Worm (Caenorhabditis elegans): ENCODE data around the gene B0432.1.
A peak's percentile ranks its signal among the peaks of the same experiment; 100 is the strongest.

B0432.1 gene

DNA sequence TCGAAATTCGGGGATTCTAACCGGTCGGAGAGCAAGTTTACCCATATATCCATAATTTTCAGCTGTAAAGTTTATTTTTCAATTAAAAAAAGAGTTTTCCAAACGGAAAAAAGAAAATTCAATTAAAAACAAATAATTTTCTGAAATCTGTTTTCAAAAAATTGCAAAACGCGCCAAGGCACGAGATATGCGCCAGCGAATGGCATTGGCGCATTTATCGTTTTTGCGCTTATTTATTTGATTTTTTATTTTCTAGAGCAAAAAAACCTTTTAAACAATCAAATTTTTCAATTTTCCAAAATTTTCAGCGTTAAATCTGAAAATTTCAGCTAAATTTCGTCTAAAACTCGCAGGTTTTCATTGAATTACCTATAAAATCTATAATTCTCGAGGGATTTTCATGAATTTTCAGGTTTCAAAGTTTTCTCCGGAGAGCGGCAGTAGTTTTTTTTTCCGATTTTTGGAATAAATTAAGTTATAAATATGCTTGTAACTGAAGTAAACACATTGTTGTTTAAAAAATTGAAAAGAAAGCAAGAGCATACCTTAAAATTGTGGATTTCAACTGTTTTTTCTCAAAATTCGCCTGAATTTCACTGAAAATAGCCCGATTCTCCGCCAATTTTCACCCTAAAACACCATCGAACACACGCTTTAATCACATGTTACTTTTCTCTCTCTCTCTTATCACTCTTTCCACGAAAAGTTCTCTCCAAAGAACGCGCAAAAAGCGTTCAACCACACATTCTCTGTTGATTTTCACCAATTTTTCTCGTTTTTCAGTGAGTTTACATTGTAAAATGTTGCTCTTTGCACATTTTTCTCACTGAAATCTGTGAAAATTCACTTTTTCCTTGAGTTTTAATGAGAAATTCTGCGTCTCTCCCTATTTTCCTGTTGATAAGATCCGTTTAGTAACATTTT is 11.3 kb upstream of the B0432.1 start, which contains the start of gene B0432.10 (continued):
- TF ChIP-seq Y67H2A.10 (GFP tag; conservative IDR thresholded peaks at IDR 0.05) = no peak
- no peak for TF ChIP-seq sdz-38 (tag; optimal IDR thresholded peaks at IDR 0.05)
- TF ChIP-seq B0019.2 (GFP tag; conservative IDR thresholded peaks at IDR 0.05) = no peak
- TF ChIP-seq nhr-179 (tag; optimal IDR thresholded peaks at IDR 0.05) = no peak
- no peak for TF ChIP-seq Y95B8A.8 (GFP tag; IDR thresholded peaks at IDR 0.05)
- TF ChIP-seq gei-17 (GFP tag; optimal IDR thresholded peaks at IDR 0.05) = no peak
- no peak for TF ChIP-seq hrde-1 (tag; optimal IDR thresholded peaks at IDR 0.05; ENCODE audit: borderline replicate concordance)
- TF ChIP-seq T26A5.8 (tag; optimal IDR thresholded peaks at IDR 0.05) = no peak

DNA sequence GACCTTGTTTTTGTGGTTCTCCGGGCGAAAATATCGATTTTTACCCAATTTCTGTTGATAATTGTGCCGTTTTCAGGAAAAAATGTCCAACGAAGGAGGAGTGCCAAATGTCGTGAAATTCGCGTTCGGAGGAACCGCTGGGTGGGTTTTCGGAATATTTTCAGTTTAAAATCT is 10.8 kb upstream of the B0432.1 start, which contains the start of gene misc-1:
TSS of gene misc-1 (plus strand) at position 75 of the 174 bp plus-strand sequence.
- TF ChIP-seq rpc-1 (optimal IDR thresholded peaks at IDR 0.05) (no peak), rpc-1 (tag; optimal IDR thresholded peaks at IDR 0.05) (no peak), F22D6.2 (tag; optimal IDR thresholded peaks at IDR 0.05) (no peak), repo-1 (tag; optimal IDR thresholded peaks at IDR 0.05) (no peak), bed-2 (GFP tag; IDR thresholded peaks at IDR 0.05) (no peak), ceh-58 (GFP tag; IDR thresholded peaks at IDR 0.05) (no peak), F55B11.4 (tag; optimal IDR thresholded peaks at IDR 0.05; ENCODE audit: borderline replicate concordance, insufficient read depth) (no peak), lin-40 (tag; optimal IDR thresholded peaks at IDR 0.05) (no peak), B0261.1 (tag; optimal IDR thresholded peaks at IDR 0.05) (no peak), F57A8.1 (GFP tag; optimal IDR thresholded peaks at IDR 0.05) (no peak), tbp1 (GFP tag; optimal IDR thresholded peaks at IDR 0.05) (no peak), ZK185.1 (tag; optimal IDR thresholded peaks at IDR 0.05; ENCODE audit: poor library complexity, severe bottlenecking) (no peak), let-607 (tag; optimal IDR thresholded peaks at IDR 0.05) (no peak), nhr-179 (tag; optimal IDR thresholded peaks at IDR 0.05) (no peak), madf-10 (tag; optimal IDR thresholded peaks at IDR 0.05) (no peak), chd-7 (tag; optimal IDR thresholded peaks at IDR 0.05) (no peak), mcd-1 (GFP tag; IDR thresholded peaks at IDR 0.05) (no peak), attf-5 (GFP tag; optimal IDR thresholded peaks at IDR 0.05) (no peak)

DNA sequence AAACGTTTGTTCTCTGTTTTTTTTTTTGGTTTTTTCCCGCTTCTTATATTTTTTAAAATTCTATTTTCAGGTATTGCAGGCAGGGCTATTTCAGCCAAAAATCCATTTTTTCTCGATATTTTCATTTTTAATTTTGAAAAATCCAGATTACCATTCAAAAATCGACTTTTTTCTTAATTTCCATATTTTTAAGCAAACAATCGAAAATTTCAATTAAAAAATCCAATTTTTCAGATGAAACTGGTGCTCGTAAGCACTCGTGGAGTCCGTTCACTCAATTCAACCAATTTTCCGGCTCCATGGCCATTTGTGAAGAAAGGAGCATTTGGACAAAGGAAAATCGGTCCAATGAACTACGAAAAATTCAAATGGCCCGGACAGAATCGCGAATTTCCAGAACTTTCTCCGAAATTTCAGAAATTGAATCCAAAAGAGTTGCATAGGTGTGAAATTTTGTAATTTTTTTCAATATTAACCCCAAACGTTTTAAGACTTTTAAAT is 8.4 kb upstream of the B0432.1 start, which contains the start of gene mrpl-41:
TSS of gene mrpl-41 (plus strand) at position 235 of the 501 bp plus-strand sequence.
- TF ChIP-seq athp-1 (tag; optimal IDR thresholded peaks at IDR 0.05) (peak; percentile 11), egl-18 (GFP tag; IDR thresholded peaks at IDR 0.05) (no peak), hlh-12 (tag; optimal IDR thresholded peaks at IDR 0.05) (no peak), lin-35 (GFP tag; optimal IDR thresholded peaks at IDR 0.05) (peak in 1 of 3 experiments; percentile 21), C17E4.6 (GFP tag; IDR thresholded peaks at IDR 0.05) (no peak), F10E7.11 (tag; optimal IDR thresholded peaks at IDR 0.05) (peak; percentile 38), cebp-1 (GFP tag; IDR thresholded peaks at IDR 0.05) (no peak), cebp-1 (tag; optimal IDR thresholded peaks at IDR 0.05) (peak; percentile 28), somi-1 (GFP tag; optimal IDR thresholded peaks at IDR 0.05) (no peak), ceh-27 (GFP tag; optimal IDR thresholded peaks at IDR 0.05) (no peak), ekl-4 (GFP tag; IDR thresholded peaks at IDR 0.05) (peak; percentile 53; the same call in 1 of the 2 replicates), attf-5 (GFP tag; optimal IDR thresholded peaks at IDR 0.05) (no peak), hmg-20 (GFP tag; IDR thresholded peaks at IDR 0.05) (0 out of 2 replicates have a peak, but pooled peaks have one; percentile 30), F52B5.7 (tag; optimal IDR thresholded peaks at IDR 0.05) (peak; percentile 43), F57C9.4 (tag; optimal IDR thresholded peaks at IDR 0.05) (peak; percentile 3)
